Fruit fly (Drosophila melanogaster) whole organism, embryonic: ENCODE results near the gene CheA29a.
A peak's percentile ranks its signal among the peaks of the same experiment; 100 is the strongest.

Source experiments
- Asciz ChIP-seq: fragments of 200-800 bp; sonication (Bioruptor generic); optimal IDR thresholded peaks from 2 replicates; lab custom pipeline; 2017; ENCODE audit warnings: missing biosample characterization, mild to moderate bottlenecking, missing genetic modification characterization, missing genetic modification reagents
- Blimp-1 ChIP-seq: fragments of 200-800 bp; sonication (Bioruptor generic); optimal IDR thresholded peaks from 3 replicates; lab custom pipeline; 2018; ENCODE audit warnings: missing biosample characterization, missing genetic modification characterization, mild to moderate bottlenecking, moderate library complexity, missing genetic modification reagents
- CG10462 ChIP-seq: fragments of 200-800 bp; sonication (Bioruptor generic); optimal IDR thresholded peaks from 2 replicates; lab custom pipeline; 2016; ENCODE audit warnings: missing biosample characterization, missing genetic modification characterization
- CG10543 ChIP-seq: fragments of 200-800 bp; sonication (Bioruptor generic); optimal IDR thresholded peaks from 3 replicates; lab custom pipeline; 2017; ENCODE audit warnings: missing biosample characterization, mild to moderate bottlenecking, missing genetic modification characterization, moderate library complexity
- CG11093 ChIP-seq: fragments of 200-800 bp; sonication (Bioruptor generic); IDR thresholded peaks from 3 replicates; pipeline ENCODE4 v1.3.6; 2022; ENCODE audit warnings: missing biosample characterization, missing genetic modification characterization
- CG11398 ChIP-seq: fragments of 200-800 bp; sonication (Bioruptor generic); optimal IDR thresholded peaks from 2 replicates; lab custom pipeline; 2016; ENCODE audit warnings: missing biosample characterization, missing genetic modification characterization
- CG13775 ChIP-seq: fragments of 200-800 bp; sonication (Bioruptor generic); optimal IDR thresholded peaks from 3 replicates; lab custom pipeline; 2017; ENCODE audit warnings: missing biosample characterization, mild to moderate bottlenecking, missing genetic modification characterization
- CG14860 ChIP-seq: fragments of 200-800 bp; sonication (Bioruptor generic); IDR thresholded peaks from 3 replicates; pipeline ENCODE4 v1.3.6; 2022; ENCODE audit warnings: missing biosample characterization, missing genetic modification characterization; ENCODE audit not compliant: partially characterized antibody
- CG1603 ChIP-seq: fragments of 200-800 bp; sonication (Bioruptor generic); optimal IDR thresholded peaks from 2 replicates; lab custom pipeline; 2019; ENCODE audit warnings: missing biosample characterization, mild to moderate bottlenecking, missing genetic modification characterization, moderate library complexity
- CG16813 ChIP-seq: fragments of 200-800 bp; sonication (Bioruptor generic); IDR thresholded peaks from 3 replicates; pipeline ENCODE4 v1.3.6; 2022; ENCODE audit warnings: missing biosample characterization, missing genetic modification characterization; ENCODE audit not compliant: partially characterized antibody
- CG16815 ChIP-seq: fragments of 200-800 bp; sonication (Bioruptor generic); optimal IDR thresholded peaks from 3 replicates; lab custom pipeline; 2017; ENCODE audit warnings: missing biosample characterization, mild to moderate bottlenecking, missing genetic modification characterization
- CG33213 ChIP-seq: fragments of 200-800 bp; sonication (Bioruptor generic); optimal IDR thresholded peaks from 3 replicates; lab custom pipeline; 2016; ENCODE audit warnings: missing biosample characterization, missing genetic modification characterization
- CG34376 ChIP-seq: fragments of 200-800 bp; sonication (Bioruptor generic); optimal IDR thresholded peaks from 2 replicates; lab custom pipeline; 2018; ENCODE audit warnings: missing biosample characterization, mild to moderate bottlenecking, missing genetic modification characterization
- CG6813 ChIP-seq: fragments of 200-800 bp; sonication (Bioruptor generic); optimal IDR thresholded peaks from 2 replicates; lab custom pipeline; 2017; ENCODE audit warnings: missing biosample characterization, missing genetic modification characterization, mild to moderate bottlenecking, moderate library complexity, missing genetic modification reagents
- CG6854 ChIP-seq: fragments of 200-800 bp; sonication (Bioruptor generic); optimal IDR thresholded peaks from 3 replicates; lab custom pipeline; 2017; ENCODE audit warnings: missing biosample characterization, mild to moderate bottlenecking, missing genetic modification characterization
- CG7556 ChIP-seq: fragments of 200-800 bp; sonication (Bioruptor generic); optimal IDR thresholded peaks from 2 replicates; lab custom pipeline; 2017; ENCODE audit warnings: missing biosample characterization, mild to moderate bottlenecking, missing genetic modification characterization
- CG8359 ChIP-seq: fragments of 200-800 bp; sonication (Bioruptor generic); optimal IDR thresholded peaks from 2 replicates; lab custom pipeline; 2017; ENCODE audit warnings: missing biosample characterization, mild to moderate bottlenecking, missing genetic modification characterization, borderline replicate concordance
- CG8924 ChIP-seq: fragments of 200-800 bp; optimal IDR thresholded peaks from 3 replicates; lab custom pipeline; 2019; ENCODE audit warnings: missing biosample characterization, mild to moderate bottlenecking, missing genetic modification characterization, moderate library complexity
- CG9817 ChIP-seq: fragments of 200-800 bp; sonication (Bioruptor generic); optimal IDR thresholded peaks from 2 replicates; lab custom pipeline; 2018; ENCODE audit warnings: missing biosample characterization, mild to moderate bottlenecking, missing genetic modification characterization, moderate library complexity
- CoRest ChIP-seq: fragments of 200-800 bp; sonication (Bioruptor generic); optimal IDR thresholded peaks from 3 replicates; lab custom pipeline; 2018; ENCODE audit warnings: missing biosample characterization, mild to moderate bottlenecking, missing genetic modification characterization, moderate library complexity
- GATAe ChIP-seq: fragments of 200-800 bp; sonication (Bioruptor generic); conservative IDR thresholded peaks from 2 replicates; pipeline ENCODE4 v1.3.6; 2022; ENCODE audit warnings: missing biosample characterization, missing genetic modification characterization
- Nf-YC ChIP-seq: fragments of 200-800 bp; optimal IDR thresholded peaks from 3 replicates; lab custom pipeline; 2019; ENCODE audit warnings: missing biosample characterization, mild to moderate bottlenecking, missing genetic modification characterization, moderate library complexity
- Oli ChIP-seq: fragments of 200-800 bp; sonication (Bioruptor generic); optimal IDR thresholded peaks from 2 replicates; lab custom pipeline; 2018; ENCODE audit warnings: missing biosample characterization, mild to moderate bottlenecking, missing genetic modification characterization, moderate library complexity
- Pdp1 ChIP-seq, 2 experiments: fragments of 200-800 bp; sonication (Bioruptor generic); optimal IDR thresholded peaks; 3 replicates each; lab custom pipeline; 2016; ENCODE audit warnings: missing biosample characterization in 2 of 2, missing genetic modification characterization in 2 of 2, mild to moderate bottlenecking in 1 of 2, moderate library complexity in 1 of 2
- Sox100B ChIP-seq: fragments of 200-800 bp; sonication (Bioruptor generic); optimal IDR thresholded peaks from 3 replicates; lab custom pipeline; 2018; ENCODE audit warnings: missing biosample characterization, mild to moderate bottlenecking, missing genetic modification characterization
- Vsx1 ChIP-seq: fragments of 200-800 bp; sonication (Bioruptor generic); optimal IDR thresholded peaks from 2 replicates; lab custom pipeline; 2017; ENCODE audit warnings: missing biosample characterization, mild to moderate bottlenecking, missing genetic modification characterization, missing genetic modification reagents
- bab2 ChIP-seq: fragments of 200-800 bp; sonication (Bioruptor generic); optimal IDR thresholded peaks from 2 replicates; lab custom pipeline; 2016; ENCODE audit warnings: missing biosample characterization, missing genetic modification characterization
- bcd ChIP-seq: fragments of 200-800 bp; sonication (Bioruptor generic); optimal IDR thresholded peaks from 2 replicates; lab custom pipeline; 2017; ENCODE audit warnings: missing biosample characterization, mild to moderate bottlenecking, missing genetic modification characterization
- chm ChIP-seq: fragments of 200-800 bp; sonication (Bioruptor generic); IDR thresholded peaks from 2 replicates; pipeline ENCODE4 v1.3.6; 2022; ENCODE audit warnings: missing biosample characterization, missing genetic modification characterization
- cwo ChIP-seq: fragments of 200-800 bp; sonication (Bioruptor generic); optimal IDR thresholded peaks from 3 replicates; lab custom pipeline; 2017; ENCODE audit warnings: missing biosample characterization, missing genetic modification characterization, mild to moderate bottlenecking, moderate library complexity, missing genetic modification reagents
- dm ChIP-seq: fragments of 200-800 bp; sonication (Bioruptor generic); optimal IDR thresholded peaks from 3 replicates; lab custom pipeline; 2016; ENCODE audit warnings: missing biosample characterization, missing genetic modification characterization
- dmrt99B ChIP-seq: fragments of 200-800 bp; sonication (Bioruptor generic); optimal IDR thresholded peaks from 2 replicates; lab custom pipeline; 2018; ENCODE audit warnings: missing biosample characterization, mild to moderate bottlenecking, missing genetic modification characterization, moderate library complexity
- exex ChIP-seq: fragments of 200-800 bp; sonication (Bioruptor generic); optimal IDR thresholded peaks from 4 replicates; lab custom pipeline; 2018; ENCODE audit warnings: missing biosample characterization, mild to moderate bottlenecking, missing genetic modification characterization, moderate library complexity
- fd96Cb ChIP-seq: fragments of 200-800 bp; sonication (Bioruptor generic); optimal IDR thresholded peaks from 2 replicates; lab custom pipeline; 2018; ENCODE audit warnings: missing biosample characterization, mild to moderate bottlenecking, missing genetic modification characterization, moderate library complexity
- lbe ChIP-seq: fragments of 200-800 bp; sonication (Bioruptor generic); optimal IDR thresholded peaks from 2 replicates; lab custom pipeline; 2016; ENCODE audit warnings: missing biosample characterization, mild to moderate bottlenecking, missing genetic modification characterization
- lilli ChIP-seq: fragments of 200-800 bp; sonication (Bioruptor generic); optimal IDR thresholded peaks from 3 replicates; lab custom pipeline; 2016; ENCODE audit warnings: missing biosample characterization, missing genetic modification characterization
- nmo ChIP-seq: fragments of 200-800 bp; sonication (Bioruptor generic); optimal IDR thresholded peaks from 2 replicates; lab custom pipeline; 2018; ENCODE audit warnings: missing biosample characterization, mild to moderate bottlenecking, missing genetic modification characterization, moderate library complexity
- pfk ChIP-seq: fragments of 200-800 bp; sonication (Bioruptor generic); optimal IDR thresholded peaks from 2 replicates; lab custom pipeline; 2018; ENCODE audit warnings: missing biosample characterization, mild to moderate bottlenecking, missing genetic modification characterization, moderate library complexity
- prd ChIP-seq, 3 experiments: fragments of >200 bp in 2 of 3; fragments of 200-800 bp in 1 of 3; sonication (Bioruptor generic) in 1 of 3; optimal IDR thresholded peaks in 2 of 3; IDR thresholded peaks in 1 of 3; 2 replicates in 2 of 3; 3 replicates in 1 of 3; pipeline versions ENCODE4 v1.3.6 to Lab custom; 2017 to 2022; ENCODE audit warnings: missing biosample characterization in 1 of 3, missing genetic modification characterization in 1 of 3
- sima ChIP-seq: fragments of 200-800 bp; sonication (Bioruptor generic); optimal IDR thresholded peaks from 2 replicates; lab custom pipeline; 2016; ENCODE audit warnings: missing biosample characterization, missing genetic modification characterization
- slbo ChIP-seq: fragments of 200-800 bp; sonication (Bioruptor generic); IDR thresholded peaks from 2 replicates; pipeline ENCODE4 v1.3.6; 2022; ENCODE audit warnings: missing biosample characterization, missing genetic modification characterization
- slp2 ChIP-seq: fragments of 200-800 bp; sonication (Bioruptor generic); optimal IDR thresholded peaks from 2 replicates; lab custom pipeline; 2016; ENCODE audit warnings: missing biosample characterization, missing genetic modification characterization
- sug ChIP-seq: fragments of 200-800 bp; optimal IDR thresholded peaks from 2 replicates; lab custom pipeline; 2019; ENCODE audit warnings: missing biosample characterization, mild to moderate bottlenecking, missing genetic modification characterization, moderate library complexity
- toy ChIP-seq: fragments of 200-800 bp; sonication (Bioruptor generic); IDR thresholded peaks from 2 replicates; pipeline ENCODE4 v1.3.6; 2022; ENCODE audit warnings: missing biosample characterization, missing genetic modification characterization
- twi ChIP-seq: fragments of 200-800 bp; optimal IDR thresholded peaks from 2 replicates; lab custom pipeline; 2019; ENCODE audit warnings: missing biosample characterization, mild to moderate bottlenecking, missing genetic modification characterization, moderate library complexity

Gene CheA29a

DNA sequence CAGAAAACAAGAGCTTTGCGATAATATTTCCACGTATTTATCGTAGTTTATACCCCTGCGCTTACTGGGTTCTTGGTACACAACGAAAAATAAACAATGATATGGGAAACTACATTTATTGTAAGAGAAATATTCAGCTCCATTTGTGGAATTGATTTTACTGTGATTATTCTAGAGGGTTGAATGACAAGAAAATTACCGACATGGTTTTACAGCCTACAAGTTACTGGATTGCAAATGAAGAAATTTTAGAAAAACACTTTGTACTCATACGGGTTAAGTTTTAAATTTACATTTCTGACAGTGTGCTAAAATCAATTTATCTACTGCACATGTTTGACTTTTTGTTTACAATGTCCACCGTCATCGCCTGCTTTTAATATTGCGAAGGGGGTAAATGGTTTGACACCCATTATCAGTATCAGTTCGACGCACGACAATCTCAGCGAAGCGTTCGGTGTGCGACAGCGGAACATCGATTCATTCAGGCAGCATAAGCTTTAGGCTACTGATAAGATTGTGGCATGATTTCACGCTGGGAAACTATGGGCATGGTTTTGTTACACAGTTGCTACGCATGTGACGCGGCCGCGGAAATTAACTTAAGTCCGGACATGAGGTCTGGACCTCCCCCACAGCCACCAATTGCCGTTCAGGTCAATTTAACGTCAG lies 15.2 kb upstream of the CheA29a start (continued):
- TF ChIP-seq pfk (no peak), CG10543 (GFP tag; lab: Kevin White, UChicago) (peak; percentile 60), sug (tag; lab: Kevin White, UChicago) (peak; percentile 85), bcd (GFP tag; lab: Kevin White, UChicago) (peak; percentile 9), CG1603 (tag; lab: Kevin White, UChicago) (no peak), CG16815 (GFP tag; lab: Kevin White, UChicago) (no peak), bab2 (GFP tag; lab: Kevin White, UChicago) (peak; percentile 24), Sox100B (GFP tag; lab: Kevin White, UChicago) (peak; percentile 4), prd (optimal IDR thresholded peaks at IDR 0.05; lab: Kevin White, UChicago) (no peak), prd (GFP tag; IDR thresholded peaks at IDR 0.05; lab: Robert Waterston, UW) (0 out of 3 replicates have a peak, but pooled peaks have one; percentile 18), dm (GFP tag; lab: Kevin White, UChicago) (peak; percentile 30), exex (tag; lab: Kevin White, UChicago) (peak; percentile 74), CG11398 (GFP tag; lab: Kevin White, UChicago) (no peak), Vsx1 (GFP tag; lab: Kevin White, UChicago) (peak; percentile 3), dmrt99B (tag; lab: Kevin White, UChicago) (peak; percentile 42), cwo (peak; percentile 79), Oli (peak; percentile 44), nmo (GFP tag; lab: Kevin White, UChicago) (peak; percentile 19), CG10462 (GFP tag; lab: Kevin White, UChicago) (no peak), chm (GFP tag; lab: Robert Waterston, UW) (no peak), Pdp1 (GFP tag; optimal IDR thresholded peaks at IDR 0.05; lab: Kevin White, UChicago) (peak in 1 of 2 experiments; percentile 39), CG7556 (GFP tag; lab: Kevin White, UChicago) (peak; percentile 5), lbe (GFP tag; lab: Kevin White, UChicago) (no peak), CG34376 (GFP tag; lab: Kevin White, UChicago) (peak; percentile 85), CG8359 (GFP tag; lab: Kevin White, UChicago) (peak; percentile 16), CG13775 (GFP tag; lab: Kevin White, UChicago) (no peak), Nf-YC (no peak), CoRest (tag; lab: Kevin White, UChicago) (peak; percentile 24), CG6813 (GFP tag; lab: Kevin White, UChicago) (peak; percentile 1), lilli (GFP tag; lab: Kevin White, UChicago) (peak; percentile 39), slp2 (GFP tag; lab: Kevin White, UChicago) (peak; percentile 18), CG8924 (peak; percentile 26)

- TF ChIP-seq toy (no peak), CG33213 (GFP tag; lab: Kevin White, UChicago) (peak; percentile 68), sima (peak; percentile 22), CG16813 (no peak), CG9817 (tag; lab: Kevin White, UChicago) (peak; percentile 59), CG6854 (GFP tag; lab: Kevin White, UChicago) (peak; percentile 77), slbo (GFP tag; lab: Robert Waterston, UW) (peak; percentile 82), CG14860 (no peak), GATAe (GFP tag; lab: Robert Waterston, UW) (0 out of 2 replicates have a peak, but pooled peaks have one; percentile 11), twi (tag; lab: Kevin White, UChicago) (peak; percentile 51), Blimp-1 (GFP tag; lab: Kevin White, UChicago) (peak; percentile 86), CG11093 (GFP tag; lab: Robert Waterston, UW) (peak; percentile 45; the same call in 1 of the 3 replicates), fd96Cb (tag; lab: Kevin White, UChicago) (peak; percentile 86), Asciz (GFP tag; lab: Kevin White, UChicago) (peak; percentile 80)
Observed at dm6 chr2L:8463144-8464106, 13.7 kb upstream of the CheA29a start, which contains the start of gene Agpat2. Agpat2 (minus strand) TSS chr2L:8463994.
